Worm (Caenorhabditis elegans) whole organism, young adult: ENCODE results near the gene F14D2.19.

Experiments
- bed-2 ChIP-seq: fragments of 200-800 bp; sonication (Bioruptor generic); IDR thresholded peaks from 2 replicates; pipeline ENCODE4 v1.3.6; 2022; ENCODE audit warnings: missing genetic modification reagents, missing genetic modification characterization, missing compliant biosample characterization
- ceh-100 ChIP-seq: fragments of 200-800 bp; sonication (Bioruptor generic); IDR thresholded peaks from 2 replicates; pipeline ENCODE4 v1.3.6; 2022; ENCODE audit warnings: missing genetic modification reagents, missing genetic modification characterization, missing compliant biosample characterization
- hrde-1 ChIP-seq: sonication (generic microtip); optimal IDR thresholded peaks from 2 replicates; lab custom pipeline; 2016; ENCODE audit warnings: missing genetic modification characterization, mild to moderate bottlenecking, missing compliant biosample characterization, moderate library complexity, missing genotype, missing genetic modification reagents, borderline replicate concordance
- lin-40 ChIP-seq: sonication (generic microtip); optimal IDR thresholded peaks from 2 replicates; lab custom pipeline; 2016; ENCODE audit warnings: missing genetic modification characterization, mild to moderate bottlenecking, missing compliant biosample characterization, missing genotype, missing genetic modification reagents
- nhr-120 ChIP-seq: fragments of 200-800 bp; sonication (Bioruptor generic); IDR thresholded peaks from 2 replicates; pipeline ENCODE4 v1.3.6; 2022; ENCODE audit warnings: missing genetic modification characterization, missing compliant biosample characterization
- xnd-1 ChIP-seq: sonication (generic microtip); optimal IDR thresholded peaks from 2 replicates; lab custom pipeline; 2016; ENCODE audit warnings: missing genotype, missing genetic modification reagents, missing genetic modification characterization, missing compliant biosample characterization

- no peak for TF ChIP-seq hrde-1 (tag; lab: Kevin White, UChicago)
- no peak for TF ChIP-seq nhr-120
- TF ChIP-seq xnd-1 (tag; lab: Kevin White, UChicago): no peak
- no peak for TF ChIP-seq ceh-100 (GFP tag; lab: Robert Waterston, UW)
- no peak for TF ChIP-seq bed-2 (GFP tag; lab: Robert Waterston, UW)
- no peak for TF ChIP-seq lin-40 (tag; lab: Kevin White, UChicago)
These were observed 9.4 kb upstream of the F14D2.19 start, which contains the start of gene bath-30 for ce11 chrII:3346328-3346780.
